Worm (Caenorhabditis elegans) whole organism, L4 larva: ENCODE data around the gene F11C7.6.

ENCODE experiments used
- D1046.2 ChIP-seq: fragments of 200-800 bp; sonication (Bioruptor generic); IDR thresholded peaks from 2 replicates; pipeline ENCODE4 v1.3.6; 2022; ENCODE audit warnings: missing genetic modification characterization, missing compliant biosample characterization
- F26F4.8 ChIP-seq: fragments of 200-800 bp; sonication (Bioruptor generic); conservative IDR thresholded peaks from 2 replicates; pipeline ENCODE4 v1.3.6; 2022; ENCODE audit warnings: missing genetic modification characterization, missing compliant biosample characterization
- R02D3.7 ChIP-seq: fragments of 150-350 bp; sonication (generic microtip); optimal IDR thresholded peaks from 3 replicates; lab custom pipeline; 2014; ENCODE audit warnings: missing biosample characterization, missing genetic modification characterization
- Y48G9A.11 ChIP-seq: fragments of 200-800 bp; sonication (Bioruptor generic); IDR thresholded peaks from 2 replicates; pipeline ENCODE4 v1.3.6; 2022; ENCODE audit warnings: missing genetic modification reagents, missing genetic modification characterization, missing compliant biosample characterization
- Y5F2A.4 ChIP-seq: fragments of 200-800 bp; sonication (Bioruptor generic); optimal IDR thresholded peaks from 2 replicates; lab custom pipeline; 2018; ENCODE audit warnings: mild to moderate bottlenecking, missing genetic modification characterization, missing compliant biosample characterization
- Y75B8A.6 ChIP-seq: fragments of 200-800 bp; sonication (Bioruptor generic); IDR thresholded peaks from 2 replicates; pipeline ENCODE4 v1.3.6; 2022; ENCODE audit warnings: missing genetic modification reagents, missing genetic modification characterization, missing compliant biosample characterization
- ZK546.5 ChIP-seq, 2 experiments: sonication (generic microtip); optimal IDR thresholded peaks; 2 replicates each; lab custom pipeline; 2017; ENCODE audit warnings: missing biosample characterization in 2 of 2, missing genetic modification characterization in 2 of 2
- attf-4 ChIP-seq: sonication (generic microtip); optimal IDR thresholded peaks from 3 replicates; lab custom pipeline; 2017; ENCODE audit warnings: missing biosample characterization, missing genetic modification characterization
- ceh-20 ChIP-seq: fragments of 200-800 bp; sonication (Bioruptor generic); IDR thresholded peaks from 2 replicates; pipeline ENCODE4 v1.3.6; 2022; ENCODE audit warnings: missing genetic modification reagents, missing genetic modification characterization, missing compliant biosample characterization
- ceh-32 ChIP-seq: sonication (generic microtip); optimal IDR thresholded peaks from 2 replicates; lab custom pipeline; 2016; ENCODE audit warnings: mild to moderate bottlenecking, missing genetic modification characterization, missing compliant biosample characterization; ENCODE audit not compliant: poor library complexity
- ceh-44 ChIP-seq: fragments of 200-800 bp; sonication (Bioruptor generic); IDR thresholded peaks from 2 replicates; pipeline ENCODE4 v1.3.6; 2022; ENCODE audit warnings: missing genetic modification reagents, missing genetic modification characterization, missing compliant biosample characterization
- ceh-82 ChIP-seq: sonication (generic microtip); optimal IDR thresholded peaks from 2 replicates; lab custom pipeline; 2017; ENCODE audit warnings: missing biosample characterization, missing genetic modification characterization
- cey-2 ChIP-seq: sonication (generic microtip); optimal IDR thresholded peaks from 3 replicates; lab custom pipeline; 2017; ENCODE audit warnings: missing genetic modification characterization, mild to moderate bottlenecking, missing compliant biosample characterization, antibody characterized with exemption, borderline replicate concordance; ENCODE audit not compliant: insufficient read depth
- dmd-9 ChIP-seq: fragments of 200-800 bp; sonication (Bioruptor generic); IDR thresholded peaks from 2 replicates; pipeline ENCODE4 v1.3.6; 2022; ENCODE audit warnings: missing genetic modification reagents, missing genetic modification characterization, missing compliant biosample characterization
- egl-27 ChIP-seq: sonication (generic microtip); optimal IDR thresholded peaks from 3 replicates; lab custom pipeline; 2017; ENCODE audit warnings: missing biosample characterization, missing genetic modification reagents, missing genetic modification characterization
- fkh-10 ChIP-seq: fragments of 150-350 bp; optimal IDR thresholded peaks from 2 replicates; lab custom pipeline; 2014; ENCODE audit warnings: missing biosample characterization, missing genetic modification reagents, missing genetic modification characterization
- hlh-11 ChIP-seq: fragments of 200-800 bp; sonication (Bioruptor generic); optimal IDR thresholded peaks from 2 replicates; lab custom pipeline; 2018; ENCODE audit warnings: mild to moderate bottlenecking, missing genetic modification characterization, missing compliant biosample characterization
- hlh-30 ChIP-seq: sonication (generic microtip); optimal IDR thresholded peaks from 2 replicates; lab custom pipeline; 2017; ENCODE audit warnings: antibody characterized with exemption, mild to moderate bottlenecking, missing genetic modification characterization, missing compliant biosample characterization; ENCODE audit not compliant: insufficient read depth
- lin-1 ChIP-seq: fragments of 200-800 bp; sonication (Bioruptor generic); IDR thresholded peaks from 2 replicates; pipeline ENCODE4 v1.3.6; 2022; ENCODE audit warnings: missing genetic modification reagents, missing genetic modification characterization, missing compliant biosample characterization
- lin-15B ChIP-seq: fragments of 150-350 bp; sonication (generic microtip); optimal IDR thresholded peaks from 3 replicates; lab custom pipeline; 2014; ENCODE audit warnings: missing biosample characterization, missing genetic modification characterization
- madf-5 ChIP-seq, 2 experiments: fragments of 200-800 bp; sonication (Bioruptor generic); IDR thresholded peaks; 2 replicates each; pipeline ENCODE4 v1.3.6; 2022; ENCODE audit warnings: missing compliant biosample characterization in 2 of 2, missing genetic modification characterization in 2 of 2
- mep-1 ChIP-seq: fragments of 150-350 bp; sonication (generic microtip); optimal IDR thresholded peaks from 3 replicates; lab custom pipeline; 2014; ENCODE audit warnings: missing biosample characterization, missing genetic modification characterization
- mes-2 ChIP-seq: sonication (generic microtip); optimal IDR thresholded peaks from 2 replicates; lab custom pipeline; 2016; ENCODE audit warnings: missing genotype, mild to moderate bottlenecking, missing genetic modification characterization, missing compliant biosample characterization; ENCODE audit not compliant: poor library complexity, severe bottlenecking
- nhr-25 ChIP-seq: sonication (generic microtip); optimal IDR thresholded peaks from 2 replicates; lab custom pipeline; 2017; ENCODE audit warnings: missing genetic modification characterization, mild to moderate bottlenecking, missing compliant biosample characterization, antibody characterized with exemption, moderate library complexity, borderline replicate concordance; ENCODE audit not compliant: insufficient read depth
- nhr-6 ChIP-seq: fragments of 150-350 bp; optimal IDR thresholded peaks from 2 replicates; lab custom pipeline; 2014; ENCODE audit warnings: missing biosample characterization, missing genetic modification characterization
- php-3 ChIP-seq: fragments of 200-800 bp; sonication (Bioruptor generic); IDR thresholded peaks from 2 replicates; pipeline ENCODE4 v1.3.6; 2022; ENCODE audit warnings: missing genetic modification reagents, missing genetic modification characterization, missing compliant biosample characterization
- spr-3 ChIP-seq: fragments of 200-800 bp; sonication (Bioruptor generic); optimal IDR thresholded peaks from 2 replicates; lab custom pipeline; 2018; ENCODE audit warnings: mild to moderate bottlenecking, missing genetic modification characterization, missing compliant biosample characterization
- unc-39 ChIP-seq: sonication (generic microtip); optimal IDR thresholded peaks from 2 replicates; lab custom pipeline; 2017; ENCODE audit warnings: missing biosample characterization, missing genetic modification characterization
- unc-62 ChIP-seq, 3 experiments: fragments of 150-350 bp in 1 of 3; sonication (generic microtip); optimal IDR thresholded peaks in 2 of 3; peaks in 1 of 3; 1 replicate in 1 of 3; 2 replicates in 2 of 3; lab custom pipeline; 2014 to 2017; ENCODE audit warnings: missing biosample characterization in 3 of 3, missing genetic modification characterization in 3 of 3, missing genetic modification reagents in 3 of 3, missing genotype in 1 of 3
- zag-1 ChIP-seq: fragments of 150-350 bp; optimal IDR thresholded peaks from 2 replicates; lab custom pipeline; 2014; ENCODE audit warnings: missing biosample characterization, missing genetic modification characterization
- zfp-3 ChIP-seq: fragments of 200-800 bp; sonication (Bioruptor generic); conservative IDR thresholded peaks from 2 replicates; pipeline ENCODE4 v1.3.6; 2022; ENCODE audit warnings: missing genetic modification reagents, missing genetic modification characterization, missing compliant biosample characterization
- zip-11 ChIP-seq: fragments of 200-800 bp; sonication (Bioruptor generic); IDR thresholded peaks from 2 replicates; pipeline ENCODE4 v1.3.6; 2022; ENCODE audit warnings: missing genetic modification characterization, missing compliant biosample characterization
- zip-2 ChIP-seq: fragments of 150-350 bp; optimal IDR thresholded peaks from 2 replicates; lab custom pipeline; 2014; ENCODE audit warnings: missing biosample characterization, missing genetic modification characterization

The F11C7.6 gene

DNA sequence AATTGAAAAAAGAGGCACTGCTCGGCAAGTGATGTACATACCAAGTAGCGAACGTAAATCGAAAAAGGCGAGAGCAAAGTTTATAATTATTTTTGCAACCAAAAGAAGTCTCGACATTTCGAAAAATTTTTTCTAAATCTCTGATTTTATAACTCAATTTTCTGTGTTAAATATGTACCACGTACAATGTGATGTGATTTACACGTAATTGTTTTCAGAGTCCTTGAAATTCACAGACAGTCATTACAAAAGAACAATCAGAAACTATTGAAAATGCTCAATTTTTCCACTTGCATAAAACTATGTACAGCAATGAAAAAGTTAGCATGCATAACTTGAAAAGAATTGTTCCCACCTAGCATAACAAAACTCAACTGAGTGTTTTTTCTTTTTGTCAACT is 1.7 kb downstream of the F11C7.6 start:
- TF ChIP-seq Y48G9A.11 (GFP tag; lab: Robert Waterston, UW) (no peak), unc-62 (GFP tag; optimal IDR thresholded peaks at IDR 0.05 in 1 of 2; lab: Kevin White, UChicago) (peak in 1 of 2 experiments; percentile 91), unc-62 (tag; optimal IDR thresholded peaks at IDR 0.05; lab: Kevin White, UChicago) (no peak)

DNA sequence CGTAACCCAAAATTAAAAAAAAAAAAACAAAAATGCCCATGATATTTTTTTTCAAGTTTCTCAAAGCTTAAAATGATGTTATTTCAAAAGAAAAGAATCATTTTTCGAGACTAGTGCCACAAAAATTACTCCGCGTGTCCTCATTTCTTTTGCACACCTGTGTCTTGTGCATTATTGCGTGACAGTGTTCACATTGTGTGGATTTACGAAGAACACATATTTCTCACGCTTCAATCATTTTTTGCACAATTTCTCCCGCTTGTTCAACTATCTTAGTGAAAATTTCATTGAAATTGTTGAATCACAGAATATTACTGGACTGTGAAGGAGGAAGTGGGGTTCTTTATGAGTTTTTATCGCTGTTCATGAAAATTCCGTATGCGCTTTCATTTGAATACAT is 7.5 kb downstream of the F11C7.6 start:
- TF ChIP-seq unc-39 (tag; lab: Kevin White, UChicago): no peak
- peak; percentile 1 for TF ChIP-seq hlh-30 (tag; lab: Kevin White, UChicago)
- no peak for TF ChIP-seq cey-2
- no peak for TF ChIP-seq zip-11 (GFP tag; lab: Robert Waterston, UW)
- no peak for TF ChIP-seq fkh-10 (GFP tag; lab: Kevin White, UChicago)
- no peak for TF ChIP-seq D1046.2 (GFP tag; lab: Robert Waterston, UW)
- TF ChIP-seq dmd-9 (GFP tag; lab: Robert Waterston, UW): no peak
- no peak for TF ChIP-seq Y75B8A.6 (GFP tag; lab: Robert Waterston, UW)
- peak; percentile 7 for TF ChIP-seq mes-2 (tag; lab: Kevin White, UChicago)
- no peak for TF ChIP-seq egl-27
- TF ChIP-seq R02D3.7 (tag; lab: Kevin White, UChicago): peak; percentile 59
- TF ChIP-seq Y5F2A.4 (GFP tag; lab: Kevin White, UChicago): no peak

DNA sequence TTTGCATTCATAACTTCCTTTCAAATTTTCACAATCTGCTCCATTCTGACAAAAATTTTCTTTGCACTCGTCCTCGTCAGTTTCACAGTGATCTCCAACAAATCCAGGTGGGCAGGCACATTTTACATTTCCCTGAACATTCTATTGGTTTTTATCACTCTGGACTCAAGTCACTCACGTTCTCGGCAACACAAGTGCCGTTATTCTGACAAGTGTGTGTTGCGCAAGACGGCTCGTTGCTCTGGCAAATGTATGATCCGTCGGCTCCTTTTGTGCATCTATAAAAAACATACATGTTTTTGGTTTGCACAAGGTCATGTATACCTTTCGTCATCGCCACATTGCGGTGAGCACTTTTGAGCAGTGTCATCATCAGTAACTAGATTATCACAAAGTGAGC is 11.3 kb downstream of the F11C7.6 start:
- no peak for TF ChIP-seq ZK546.5 (tag; optimal IDR thresholded peaks at IDR 0.05; lab: Kevin White, UChicago)
- peak in 1 of 2 experiments; percentile 10 for TF ChIP-seq unc-62 (GFP tag; optimal IDR thresholded peaks at IDR 0.05 in 1 of 2; lab: Kevin White, UChicago)
- TF ChIP-seq unc-62 (tag; optimal IDR thresholded peaks at IDR 0.05; lab: Kevin White, UChicago): no peak

DNA sequence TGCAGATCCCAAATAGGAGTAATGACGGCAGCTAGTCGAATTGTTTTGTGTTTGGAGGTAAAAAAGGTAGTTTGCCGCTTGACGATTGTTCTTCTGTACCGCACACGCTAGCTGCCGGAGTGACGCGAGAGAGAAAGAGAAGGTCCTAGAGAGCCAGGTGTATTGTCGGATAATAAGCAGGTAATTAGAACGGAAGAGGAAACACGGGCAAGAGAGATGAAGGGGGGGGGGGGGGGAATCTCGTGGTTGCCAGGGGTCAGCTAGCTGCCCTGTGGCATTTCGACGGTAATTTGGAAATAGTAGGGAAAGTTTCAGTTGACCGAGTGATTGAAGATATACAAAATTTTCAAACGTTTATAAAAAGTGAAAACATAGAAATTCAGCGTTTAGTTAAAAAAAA is 12.5 kb downstream of the F11C7.6 start, which contains the start of gene crb-1:
Gene crb-1 (minus strand): TSS at position 147 of the 400 bp plus-strand sequence.
- TF ChIP-seq ceh-44 (GFP tag; lab: Robert Waterston, UW) (no peak), zip-2 (no peak), attf-4 (no peak), spr-3 (no peak), F26F4.8 (GFP tag; lab: Robert Waterston, UW) (no peak), hlh-11 (tag; lab: Kevin White, UChicago) (no peak), unc-62 (GFP tag; optimal IDR thresholded peaks at IDR 0.05 in 1 of 2; lab: Kevin White, UChicago) (no peak), unc-62 (tag; optimal IDR thresholded peaks at IDR 0.05; lab: Kevin White, UChicago) (no peak), ZK546.5 (tag; optimal IDR thresholded peaks at IDR 0.05; lab: Kevin White, UChicago) (no peak), lin-1 (GFP tag; lab: Robert Waterston, UW) (no peak), zag-1 (tag; lab: Kevin White, UChicago) (no peak), lin-15B (tag; lab: Kevin White, UChicago) (no peak), madf-5 (GFP tag; IDR thresholded peaks at IDR 0.05; lab: Robert Waterston, UW) (no peak), ceh-20 (GFP tag; lab: Robert Waterston, UW) (no peak), nhr-25 (no peak), nhr-6 (tag; lab: Kevin White, UChicago) (no peak), php-3 (no peak), zfp-3 (GFP tag; lab: Robert Waterston, UW) (no peak), mep-1 (tag; lab: Kevin White, UChicago) (no peak), ceh-82 (tag; lab: Kevin White, UChicago) (no peak), ceh-32 (tag; lab: Kevin White, UChicago) (no peak)
